Worm (Caenorhabditis elegans) whole organism, mixed stage, embryonic: ENCODE results near the gene R04B3.3.

Experiments
- bed-3 ChIP-seq: fragments of 200-800 bp; sonication (Bioruptor generic); optimal IDR thresholded peaks from 3 replicates; lab custom pipeline; 2018; ENCODE audit warnings: mild to moderate bottlenecking, missing genetic modification characterization, moderate library complexity, missing compliant biosample characterization
- blmp-1 ChIP-seq: fragments of 150-350 bp; optimal IDR thresholded peaks from 2 replicates; lab custom pipeline; 2014; ENCODE audit warnings: missing biosample characterization, missing genetic modification characterization
- ceh-39 ChIP-seq: fragments of 150-350 bp; optimal IDR thresholded peaks from 2 replicates; lab custom pipeline; 2014; ENCODE audit warnings: missing biosample characterization, missing genetic modification characterization
- ceh-83 ChIP-seq: fragments of 200-800 bp; sonication (Bioruptor generic); optimal IDR thresholded peaks from 2 replicates; lab custom pipeline; 2018; ENCODE audit warnings: mild to moderate bottlenecking, missing genetic modification characterization, missing compliant biosample characterization
- drap-1 ChIP-seq: fragments of 200-800 bp; sonication (Bioruptor generic); optimal IDR thresholded peaks from 3 replicates; lab custom pipeline; 2018; ENCODE audit warnings: mild to moderate bottlenecking, missing genetic modification characterization, missing compliant biosample characterization
- ham-2 ChIP-seq: fragments of 200-800 bp; sonication (Bioruptor generic); optimal IDR thresholded peaks from 2 replicates; lab custom pipeline; 2018; ENCODE audit warnings: mild to moderate bottlenecking, missing genetic modification characterization, missing compliant biosample characterization
- lin-13 ChIP-seq: fragments of 150-350 bp; optimal IDR thresholded peaks from 2 replicates; lab custom pipeline; 2014; ENCODE audit warnings: missing biosample characterization, missing genetic modification characterization
- lsy-2 ChIP-seq: fragments of 150-350 bp; optimal IDR thresholded peaks from 2 replicates; lab custom pipeline; 2014; ENCODE audit warnings: missing biosample characterization, missing genetic modification characterization
- mab-5 ChIP-seq: fragments of 150-350 bp; optimal IDR thresholded peaks from 2 replicates; lab custom pipeline; 2014; ENCODE audit warnings: missing biosample characterization, missing genetic modification characterization
- nhr-12 ChIP-seq: fragments of 150-350 bp; optimal IDR thresholded peaks from 2 replicates; lab custom pipeline; 2014; ENCODE audit warnings: missing biosample characterization, missing genetic modification characterization
- nhr-28 ChIP-seq: fragments of 150-350 bp; optimal IDR thresholded peaks from 2 replicates; lab custom pipeline; 2014; ENCODE audit warnings: missing biosample characterization, missing genetic modification characterization
- pha-4 ChIP-seq: fragments of 150-350 bp; optimal IDR thresholded peaks from 2 replicates; lab custom pipeline; 2018; ENCODE audit warnings: missing biosample characterization, missing genetic modification reagents, missing genetic modification characterization
- unc-62 ChIP-seq: fragments of 150-350 bp; optimal IDR thresholded peaks from 2 replicates; lab custom pipeline; 2014; ENCODE audit warnings: missing biosample characterization, missing genetic modification reagents, missing genetic modification characterization
- ztf-11 ChIP-seq: fragments of 150-350 bp; optimal IDR thresholded peaks from 2 replicates; lab custom pipeline; 2014; ENCODE audit warnings: missing biosample characterization, missing genetic modification characterization

- TF ChIP-seq ztf-11 (tag; lab: Kevin White, UChicago) (no peak), ceh-83 (GFP tag; lab: Kevin White, UChicago) (no peak), nhr-12 (tag; lab: Kevin White, UChicago) (no peak), unc-62 (no peak), blmp-1 (tag; lab: Kevin White, UChicago) (no peak), lsy-2 (no peak), pha-4 (tag; lab: Kevin White, UChicago) (no peak), drap-1 (GFP tag; lab: Kevin White, UChicago) (no peak), lin-13 (tag; lab: Kevin White, UChicago) (no peak), ham-2 (GFP tag; lab: Kevin White, UChicago) (no peak), ceh-39 (tag; lab: Kevin White, UChicago) (no peak), mab-5 (tag; lab: Kevin White, UChicago) (no peak), bed-3 (GFP tag; lab: Kevin White, UChicago) (no peak), nhr-28 (tag; lab: Kevin White, UChicago) (no peak)
Measured at ce11 chrX:2438857-2439256, 36.9 kb downstream of the R04B3.3 start, which contains the start of gene gid-2.
